Worm (Caenorhabditis elegans): Measurements from ENCODE around the gene rnf-113.

rnf-113 gene

ce11 chrIII:10736322-10736985, 21.0 kb downstream of the rnf-113 start:
- TF ChIP-seq hmg-11 (tag; optimal IDR thresholded peaks at IDR 0.05): peak; percentile 23
- TF ChIP-seq nhr-23 (tag; optimal IDR thresholded peaks at IDR 0.05): peak; percentile 67
- peak; percentile 45 for TF ChIP-seq nhr-25 (tag; optimal IDR thresholded peaks at IDR 0.05)
- TF ChIP-seq ama-1 (optimal IDR thresholded peaks at IDR 0.05): peak; percentile 8
- TF ChIP-seq nhr-43 (tag; optimal IDR thresholded peaks at IDR 0.05; ENCODE audit: poor library complexity, severe bottlenecking): peak; percentile 30
- no peak for TF ChIP-seq ztf-11 (tag; optimal IDR thresholded peaks at IDR 0.05)
- no peak for TF ChIP-seq ceh-9 (tag; optimal IDR thresholded peaks at IDR 0.05)

ce11 chrIII:10734511-10735233, 22.8 kb downstream of the rnf-113 start:
- TF ChIP-seq R02D3.7 (tag; optimal IDR thresholded peaks at IDR 0.05): no peak
- peak; percentile 94 for TF ChIP-seq pha-4 (tag; optimal IDR thresholded peaks at IDR 0.05)
- TF ChIP-seq lin-15B (tag; optimal IDR thresholded peaks at IDR 0.05): no peak
- peak; percentile 89 for TF ChIP-seq nfya-1 (tag; optimal IDR thresholded peaks at IDR 0.05; ENCODE audit: insufficient read depth)

- no peak for TF ChIP-seq nhr-237 (tag; optimal IDR thresholded peaks at IDR 0.05)
- no peak for TF ChIP-seq elt-2 (tag; optimal IDR thresholded peaks at IDR 0.05)
- TF ChIP-seq nhr-43 (tag; optimal IDR thresholded peaks at IDR 0.05; ENCODE audit: poor library complexity, severe bottlenecking): no peak
- TF ChIP-seq fkh-2 (tag; optimal IDR thresholded peaks at IDR 0.05): no peak
- no peak for TF ChIP-seq skn-1 (tag; optimal IDR thresholded peaks at IDR 0.05)
- TF ChIP-seq R02D3.7 (tag; optimal IDR thresholded peaks at IDR 0.05): no peak
- TF ChIP-seq tbx-2 (tag; optimal IDR thresholded peaks at IDR 0.05): no peak
Observed at ce11 chrIII:10733300-10733699, 24.1 kb downstream of the rnf-113 start.

ce11 chrIII:10730510-10730909, 26.9 kb downstream of the rnf-113 start, which contains the start of gene tat-3:
Gene tat-3 (minus strand): TSS chrIII:10730705.
- TF ChIP-seq eor-1 (tag; optimal IDR thresholded peaks at IDR 0.05): no peak
- peak; percentile 21 for TF ChIP-seq pha-4 (tag; optimal IDR thresholded peaks at IDR 0.05)

- TF ChIP-seq pqm-1 (tag; optimal IDR thresholded peaks at IDR 0.05): no peak
Observed at ce11 chrIII:10721056-10721455, 36.4 kb downstream of the rnf-113 start.

ce11 chrIII:10720170-10720569, 37.3 kb downstream of the rnf-113 start:
- TF ChIP-seq hmg-11 (tag; optimal IDR thresholded peaks at IDR 0.05) (peak; percentile 98), egl-5 (tag; optimal IDR thresholded peaks at IDR 0.05) (peak; percentile 82), ztf-4 (tag; optimal IDR thresholded peaks at IDR 0.05) (no peak), ZK546.5 (tag; optimal IDR thresholded peaks at IDR 0.05) (no peak), R02D3.7 (tag; optimal IDR thresholded peaks at IDR 0.05) (peak; percentile 56), lin-15B (tag; optimal IDR thresholded peaks at IDR 0.05) (peak; percentile 80), fos-1 (tag; optimal IDR thresholded peaks at IDR 0.05) (no peak), nhr-67 (tag; optimal IDR thresholded peaks at IDR 0.05) (no peak), ceh-28 (tag; optimal IDR thresholded peaks at IDR 0.05) (peak; percentile 95), ama-1 (optimal IDR thresholded peaks at IDR 0.05) (peak; percentile 35), mdl-1 (tag; optimal IDR thresholded peaks at IDR 0.05) (peak; percentile 70), unc-62 (GFP tag; optimal IDR thresholded peaks at IDR 0.05) (no peak), snpc-4 (tag; optimal IDR thresholded peaks at IDR 0.05) (peak; percentile 50), ztf-11 (tag; optimal IDR thresholded peaks at IDR 0.05) (no peak), egl-27 (tag; optimal IDR thresholded peaks at IDR 0.05) (peak; percentile 29), mml-1 (tag; optimal IDR thresholded peaks at IDR 0.05) (no peak), aly-2 (tag; optimal IDR thresholded peaks at IDR 0.05) (no peak), nhr-237 (tag; optimal IDR thresholded peaks at IDR 0.05) (no peak), nhr-43 (tag; optimal IDR thresholded peaks at IDR 0.05; ENCODE audit: poor library complexity, severe bottlenecking) (peak; percentile 22), ceh-82 (tag; optimal IDR thresholded peaks at IDR 0.05) (peak; percentile 45), nhr-12 (tag; optimal IDR thresholded peaks at IDR 0.05) (no peak), skn-1 (tag; optimal IDR thresholded peaks at IDR 0.05) (peak; percentile 20), nhr-25 (tag; optimal IDR thresholded peaks at IDR 0.05) (peak; percentile 81), lsy-12 (tag; optimal IDR thresholded peaks at IDR 0.05) (peak; percentile 71), nhr-76 (tag; optimal IDR thresholded peaks at IDR 0.05) (no peak), jun-1 (tag; optimal IDR thresholded peaks at IDR 0.05) (peak; percentile 87), nhr-77 (tag; optimal IDR thresholded peaks at IDR 0.05) (no peak), lin-39 (tag; optimal IDR thresholded peaks at IDR 0.05) (peak; percentile 86), nhr-28 (tag; optimal IDR thresholded peaks at IDR 0.05) (no peak), fkh-2 (tag; optimal IDR thresholded peaks at IDR 0.05) (no peak), pqm-1 (tag; optimal IDR thresholded peaks at IDR 0.05) (peak; percentile 68), elt-2 (tag; optimal IDR thresholded peaks at IDR 0.05) (peak; percentile 86), ceh-9 (tag; optimal IDR thresholded peaks at IDR 0.05) (no peak), unc-39 (tag; optimal IDR thresholded peaks at IDR 0.05) (no peak)
